Worm (Caenorhabditis elegans) whole organism, L2 larva: ENCODE measurements around the gene scvp-1.

Experiments
- C34F6.9 ChIP-seq: fragments of 150-350 bp; optimal IDR thresholded peaks from 2 replicates; lab custom pipeline; 2014; ENCODE audit warnings: missing biosample characterization, missing genetic modification characterization
- F13H6.1 ChIP-seq: sonication (generic microtip); optimal IDR thresholded peaks from 2 replicates; lab custom pipeline; 2016; ENCODE audit warnings: missing genetic modification characterization, missing compliant biosample characterization
- R02D3.7 ChIP-seq: fragments of 150-350 bp; optimal IDR thresholded peaks from 2 replicates; lab custom pipeline; 2014; ENCODE audit warnings: missing biosample characterization, missing genetic modification characterization
- Y55F3AM.14 ChIP-seq: fragments of 200-800 bp; sonication (Bioruptor generic); optimal IDR thresholded peaks from 2 replicates; lab custom pipeline; 2018; ENCODE audit warnings: mild to moderate bottlenecking, missing genetic modification characterization, missing compliant biosample characterization
- ZK546.5 ChIP-seq: sonication (generic microtip); optimal IDR thresholded peaks from 2 replicates; lab custom pipeline; 2017; ENCODE audit warnings: missing biosample characterization, missing genetic modification characterization
- alr-1 ChIP-seq: fragments of 150-350 bp; optimal IDR thresholded peaks from 2 replicates; lab custom pipeline; 2014; ENCODE audit warnings: missing biosample characterization, missing genetic modification characterization
- aly-2 ChIP-seq: fragments of 150-350 bp; optimal IDR thresholded peaks from 2 replicates; lab custom pipeline; 2014; ENCODE audit warnings: missing biosample characterization, missing genetic modification characterization
- ama-1 ChIP-seq: fragments of 150-350 bp; optimal IDR thresholded peaks from 2 replicates; lab custom pipeline; 2018; ENCODE audit warnings: inconsistent platforms
- blmp-1 ChIP-seq: sonication (generic microtip); optimal IDR thresholded peaks from 2 replicates; lab custom pipeline; 2017; ENCODE audit warnings: missing genetic modification characterization, mild to moderate bottlenecking, missing compliant biosample characterization, antibody characterized with exemption, moderate library complexity; ENCODE audit not compliant: insufficient read depth
- ceh-16 ChIP-seq: fragments of 150-350 bp; optimal IDR thresholded peaks from 2 replicates; lab custom pipeline; 2014; ENCODE audit warnings: missing biosample characterization, missing genetic modification characterization
- ceh-82 ChIP-seq: fragments of 150-350 bp; optimal IDR thresholded peaks from 2 replicates; lab custom pipeline; 2014; ENCODE audit warnings: missing biosample characterization, missing genetic modification characterization
- crh-2 ChIP-seq: sonication (generic microtip); optimal IDR thresholded peaks from 2 replicates; lab custom pipeline; 2017; ENCODE audit warnings: missing biosample characterization, missing genetic modification characterization
- dmd-4 ChIP-seq: sonication (generic microtip); optimal IDR thresholded peaks from 2 replicates; lab custom pipeline; 2017; ENCODE audit warnings: missing biosample characterization, missing genetic modification characterization
- egl-27 ChIP-seq: sonication (generic microtip); optimal IDR thresholded peaks from 3 replicates; lab custom pipeline; 2017; ENCODE audit warnings: missing biosample characterization, missing genetic modification reagents, missing genetic modification characterization
- elt-1 ChIP-seq: fragments of 150-350 bp; optimal IDR thresholded peaks from 2 replicates; lab custom pipeline; 2014; ENCODE audit warnings: missing biosample characterization, missing genetic modification characterization
- elt-3 ChIP-seq: sonication (generic microtip); optimal IDR thresholded peaks from 2 replicates; lab custom pipeline; 2017; ENCODE audit warnings: missing biosample characterization, missing genetic modification characterization
- fos-1 ChIP-seq: fragments of 150-350 bp; optimal IDR thresholded peaks from 2 replicates; lab custom pipeline; 2014; ENCODE audit warnings: missing biosample characterization, missing genetic modification characterization
- gmeb-1 ChIP-seq: fragments of 150-350 bp; optimal IDR thresholded peaks from 2 replicates; lab custom pipeline; 2014; ENCODE audit warnings: missing biosample characterization, missing genetic modification characterization
- lin-11 ChIP-seq: fragments of 150-350 bp; sonication (generic microtip); optimal IDR thresholded peaks from 2 replicates; lab custom pipeline; 2014; ENCODE audit warnings: missing biosample characterization, missing genetic modification characterization, inconsistent platforms, mixed read lengths
- lin-13 ChIP-seq: fragments of 150-350 bp; optimal IDR thresholded peaks from 2 replicates; lab custom pipeline; 2014; ENCODE audit warnings: missing biosample characterization, missing genetic modification reagents, missing genetic modification characterization
- lin-39 ChIP-seq: fragments of 150-350 bp; optimal IDR thresholded peaks from 2 replicates; lab custom pipeline; 2014; ENCODE audit warnings: missing biosample characterization, missing genetic modification reagents, missing genetic modification characterization
- lsy-2 ChIP-seq, 2 experiments: fragments of 150-350 bp in 1 of 2; sonication (generic microtip) in 1 of 2; optimal IDR thresholded peaks; 2 replicates each; lab custom pipeline; 2014 to 2017; ENCODE audit warnings: missing biosample characterization in 2 of 2, missing genetic modification characterization in 2 of 2
- mab-5 ChIP-seq: fragments of 150-350 bp; optimal IDR thresholded peaks from 2 replicates; lab custom pipeline; 2014; ENCODE audit warnings: missing biosample characterization, missing genetic modification characterization
- mbf-1 ChIP-seq: sonication (generic microtip); optimal IDR thresholded peaks from 2 replicates; lab custom pipeline; 2017; ENCODE audit warnings: missing biosample characterization, missing genetic modification characterization
- mdl-1 ChIP-seq, 2 experiments: fragments of 150-350 bp in 1 of 2; sonication (generic microtip) in 1 of 2; optimal IDR thresholded peaks; 2 replicates each; lab custom pipeline; 2017; ENCODE audit warnings: missing biosample characterization in 2 of 2, missing genetic modification characterization in 2 of 2
- nhr-10 ChIP-seq: sonication (generic microtip); optimal IDR thresholded peaks from 2 replicates; lab custom pipeline; 2017; ENCODE audit warnings: missing biosample characterization, missing genetic modification characterization
- nhr-11 ChIP-seq: fragments of 150-350 bp; optimal IDR thresholded peaks from 2 replicates; lab custom pipeline; 2014; ENCODE audit warnings: missing biosample characterization, missing genetic modification characterization
- nhr-12 ChIP-seq: fragments of 150-350 bp; optimal IDR thresholded peaks from 2 replicates; lab custom pipeline; 2014; ENCODE audit warnings: missing biosample characterization, missing genetic modification characterization
- nhr-129 ChIP-seq: fragments of 150-350 bp; optimal IDR thresholded peaks from 2 replicates; lab custom pipeline; 2014; ENCODE audit warnings: missing biosample characterization, missing genetic modification characterization
- nhr-21 ChIP-seq: fragments of 150-350 bp; optimal IDR thresholded peaks from 2 replicates; lab custom pipeline; 2014; ENCODE audit warnings: missing biosample characterization, missing genetic modification characterization
- nhr-23 ChIP-seq: fragments of 150-350 bp; optimal IDR thresholded peaks from 2 replicates; lab custom pipeline; 2014; ENCODE audit warnings: missing biosample characterization, missing genetic modification reagents, missing genetic modification characterization
- nhr-237 ChIP-seq: fragments of 150-350 bp; optimal IDR thresholded peaks from 2 replicates; lab custom pipeline; 2014; ENCODE audit warnings: missing biosample characterization, missing genetic modification characterization
- nhr-25 ChIP-seq: fragments of 150-350 bp; sonication (generic microtip); optimal IDR thresholded peaks from 3 replicates; lab custom pipeline; 2014; ENCODE audit warnings: missing biosample characterization, missing genetic modification characterization
- nhr-6 ChIP-seq: fragments of 150-350 bp; optimal IDR thresholded peaks from 2 replicates; lab custom pipeline; 2014; ENCODE audit warnings: missing biosample characterization, missing genetic modification characterization
- nhr-77 ChIP-seq: fragments of 150-350 bp; optimal IDR thresholded peaks from 2 replicates; lab custom pipeline; 2014; ENCODE audit warnings: missing biosample characterization, missing genetic modification characterization
- peb-1 ChIP-seq: fragments of 150-350 bp; optimal IDR thresholded peaks from 2 replicates; lab custom pipeline; 2014; ENCODE audit warnings: missing biosample characterization, missing genetic modification characterization
- sem-4 ChIP-seq: fragments of 150-350 bp; optimal IDR thresholded peaks from 2 replicates; lab custom pipeline; 2014; ENCODE audit warnings: missing biosample characterization, missing genetic modification reagents, missing genetic modification characterization
- skn-1 ChIP-seq: sonication (generic microtip); optimal IDR thresholded peaks from 2 replicates; lab custom pipeline; 2017; ENCODE audit warnings: missing biosample characterization, missing genetic modification characterization
- sma-3 ChIP-seq: sonication (generic microtip); optimal IDR thresholded peaks from 2 replicates; lab custom pipeline; 2016; ENCODE audit warnings: missing genetic modification reagents, missing genetic modification characterization, missing compliant biosample characterization
- sma-9 ChIP-seq, 2 experiments: fragments of 150-350 bp in 1 of 2; sonication (generic microtip) in 1 of 2; optimal IDR thresholded peaks; 2 replicates each; lab custom pipeline; 2014 to 2016; ENCODE audit warnings: missing genetic modification characterization in 2 of 2, mild to moderate bottlenecking in 1 of 2, missing biosample characterization in 1 of 2, missing compliant biosample characterization in 1 of 2, missing genetic modification reagents in 1 of 2, moderate library complexity in 1 of 2
- snpc-4 ChIP-seq: fragments of 150-350 bp; optimal IDR thresholded peaks from 2 replicates; lab custom pipeline; 2014; ENCODE audit warnings: missing biosample characterization, missing genetic modification characterization
- unc-39 ChIP-seq: fragments of 150-350 bp; optimal IDR thresholded peaks from 2 replicates; lab custom pipeline; 2014; ENCODE audit warnings: missing biosample characterization, missing genetic modification characterization
- unc-55 ChIP-seq: fragments of 150-350 bp; sonication (generic microtip); optimal IDR thresholded peaks from 3 replicates; lab custom pipeline; 2014; ENCODE audit warnings: missing biosample characterization, missing genetic modification reagents, missing genetic modification characterization
- unc-62 ChIP-seq: fragments of 150-350 bp; optimal IDR thresholded peaks from 2 replicates; lab custom pipeline; 2014; ENCODE audit warnings: missing biosample characterization, missing genetic modification reagents, missing genetic modification characterization
- zag-1 ChIP-seq: fragments of 150-350 bp; optimal IDR thresholded peaks from 2 replicates; lab custom pipeline; 2014; ENCODE audit warnings: missing biosample characterization, missing genetic modification characterization
- ztf-1 ChIP-seq: fragments of 200-800 bp; sonication (Bioruptor generic); conservative IDR thresholded peaks from 2 replicates; pipeline ENCODE4 v1.3.6; 2022; ENCODE audit warnings: missing genetic modification characterization, missing compliant biosample characterization
- ztf-11 ChIP-seq: sonication (generic microtip); optimal IDR thresholded peaks from 2 replicates; lab custom pipeline; 2017; ENCODE audit warnings: missing biosample characterization, missing genetic modification characterization
- ztf-4 ChIP-seq: fragments of 150-350 bp; optimal IDR thresholded peaks from 2 replicates; lab custom pipeline; 2014; ENCODE audit warnings: missing biosample characterization, missing genetic modification characterization

scvp-1 gene

ce11 chrV:10966874-10967273, 35.8 kb upstream of the scvp-1 start:
- TF ChIP-seq sem-4 (tag; lab: Kevin White, UChicago) (no peak), ama-1 (lab: Kevin White, UChicago) (no peak), F13H6.1 (tag; lab: Kevin White, UChicago) (no peak), ztf-11 (tag; lab: Kevin White, UChicago) (no peak), ztf-1 (GFP tag; lab: Robert Waterston, UW) (no peak)

ce11 chrV:10965501-10965900, 34.4 kb upstream of the scvp-1 start, which contains the start of the genes ctf-4 and eef-1G:
Gene ctf-4 (minus strand): TSS chrV:10965539.
Gene eef-1G (plus strand): TSS chrV:10965719.
- TF ChIP-seq ceh-16 (tag; lab: Kevin White, UChicago): peak; percentile 31
- peak in 1 of 2 experiments; percentile 60 for TF ChIP-seq mdl-1 (tag; optimal IDR thresholded peaks at IDR 0.05; lab: Kevin White, UChicago)
- no peak for TF ChIP-seq peb-1
- peak; percentile 71 for TF ChIP-seq blmp-1 (tag; lab: Kevin White, UChicago)
- peak; percentile 98 for TF ChIP-seq nhr-25 (tag; lab: Kevin White, UChicago)
- no peak for TF ChIP-seq dmd-4 (tag; lab: Kevin White, UChicago)
- TF ChIP-seq lin-11 (tag; lab: Kevin White, UChicago): peak; percentile 94
- peak; percentile 96 for TF ChIP-seq F13H6.1 (tag; lab: Kevin White, UChicago)
- peak; percentile 82 for TF ChIP-seq egl-27 (tag; lab: Kevin White, UChicago)
- TF ChIP-seq lin-13: peak; percentile 96
- peak; percentile 99 for TF ChIP-seq sma-9 (GFP tag; optimal IDR thresholded peaks at IDR 0.05; lab: Kevin White, UChicago)
- TF ChIP-seq sma-9 (tag; optimal IDR thresholded peaks at IDR 0.05; lab: Kevin White, UChicago): no peak
- TF ChIP-seq mbf-1: no peak
- no peak for TF ChIP-seq elt-1 (tag; lab: Kevin White, UChicago)
- TF ChIP-seq snpc-4 (tag; lab: Kevin White, UChicago): peak; percentile 88
- TF ChIP-seq Y55F3AM.14 (GFP tag; lab: Kevin White, UChicago): peak; percentile 76
- peak; percentile 99 for TF ChIP-seq fos-1 (tag; lab: Kevin White, UChicago)
- TF ChIP-seq nhr-129: peak; percentile 99
- peak; percentile 87 for TF ChIP-seq zag-1 (tag; lab: Kevin White, UChicago)
- peak; percentile 97 for TF ChIP-seq sem-4 (tag; lab: Kevin White, UChicago)
- TF ChIP-seq ztf-11 (tag; lab: Kevin White, UChicago): no peak
- no peak for TF ChIP-seq aly-2
- TF ChIP-seq skn-1: peak; percentile 86
- TF ChIP-seq crh-2 (tag; lab: Kevin White, UChicago): peak; percentile 98
- no peak for TF ChIP-seq nhr-12 (tag; lab: Kevin White, UChicago)
- TF ChIP-seq ZK546.5: peak; percentile 71
- TF ChIP-seq nhr-11: no peak
- no peak for TF ChIP-seq alr-1 (tag; lab: Kevin White, UChicago)
- TF ChIP-seq ama-1 (lab: Kevin White, UChicago): peak; percentile 51
- TF ChIP-seq ztf-1 (GFP tag; lab: Robert Waterston, UW): no peak
- peak; percentile 97 for TF ChIP-seq sma-3 (GFP tag; lab: Kevin White, UChicago)
- TF ChIP-seq nhr-23: no peak
- peak; percentile 57 for TF ChIP-seq nhr-77
- no peak for TF ChIP-seq elt-3 (tag; lab: Kevin White, UChicago)
- peak; percentile 99 for TF ChIP-seq C34F6.9 (tag; lab: Kevin White, UChicago)
- TF ChIP-seq unc-39 (tag; lab: Kevin White, UChicago): no peak
- TF ChIP-seq nhr-6 (tag; lab: Kevin White, UChicago): peak; percentile 95
- no peak for TF ChIP-seq nhr-237 (tag; lab: Kevin White, UChicago)
- TF ChIP-seq unc-55: peak; percentile 99
- peak; percentile 12 for TF ChIP-seq unc-62 (GFP tag; lab: Kevin White, UChicago)
- peak; percentile 61 for TF ChIP-seq nhr-10
- peak; percentile 75 for TF ChIP-seq ceh-82
- peak; percentile 36 for TF ChIP-seq lin-39
- TF ChIP-seq mab-5 (tag; lab: Kevin White, UChicago): peak; percentile 85
- TF ChIP-seq ztf-4 (tag; lab: Kevin White, UChicago): peak; percentile 93
- peak; percentile 98 for TF ChIP-seq nhr-21 (tag; lab: Kevin White, UChicago)
- TF ChIP-seq lsy-2 (tag; optimal IDR thresholded peaks at IDR 0.05; lab: Kevin White, UChicago): peak; percentile 83 to 96
- TF ChIP-seq gmeb-1: peak; percentile 97
- TF ChIP-seq R02D3.7 (tag; lab: Kevin White, UChicago): peak; percentile 58
